Fruit fly (Drosophila melanogaster) whole organism, embryonic: ENCODE results near the gene CG3434.
A peak's percentile ranks its signal among the peaks of the same experiment; 100 is the strongest.

ENCODE experiments used
- Ada2b ChIP-seq: fragments of 200-800 bp; sonication (Bioruptor generic); IDR thresholded peaks from 2 replicates; pipeline ENCODE4 v1.3.6; 2022; ENCODE audit warnings: missing biosample characterization, missing genetic modification characterization
- Antp ChIP-seq: fragments of 200-800 bp; sonication (Bioruptor generic); optimal IDR thresholded peaks from 3 replicates; lab custom pipeline; 2016; ENCODE audit warnings: missing biosample characterization, missing genetic modification characterization
- Bdp1 ChIP-seq: fragments of 200-800 bp; sonication (Bioruptor generic); optimal IDR thresholded peaks from 3 replicates; lab custom pipeline; 2016; ENCODE audit warnings: missing biosample characterization, missing genetic modification characterization
- CG10147 ChIP-seq: fragments of 200-800 bp; sonication (Bioruptor generic); optimal IDR thresholded peaks from 2 replicates; lab custom pipeline; 2019; ENCODE audit warnings: missing biosample characterization, mild to moderate bottlenecking, missing genetic modification characterization, moderate library complexity
- CG1024 ChIP-seq: fragments of 200-800 bp; sonication (Bioruptor generic); IDR thresholded peaks from 2 replicates; pipeline ENCODE4 v1.3.6; 2022; ENCODE audit warnings: missing biosample characterization, missing genetic modification characterization
- CG11560 ChIP-seq: fragments of 200-800 bp; sonication (Bioruptor generic); IDR thresholded peaks from 3 replicates; pipeline ENCODE4 v1.3.6; 2022; ENCODE audit warnings: missing biosample characterization, missing genetic modification characterization
- CG13287 ChIP-seq: fragments of 200-800 bp; sonication (Bioruptor generic); IDR thresholded peaks from 2 replicates; pipeline ENCODE4 v1.3.6; 2022; ENCODE audit warnings: missing biosample characterization, missing genetic modification characterization; ENCODE audit not compliant: partially characterized antibody
- CG13296 ChIP-seq: fragments of 200-800 bp; sonication (Bioruptor generic); optimal IDR thresholded peaks from 3 replicates; lab custom pipeline; 2018; ENCODE audit warnings: missing biosample characterization, mild to moderate bottlenecking, missing genetic modification characterization
- CG14014 ChIP-seq: fragments of 200-800 bp; sonication (Bioruptor generic); IDR thresholded peaks from 2 replicates; pipeline ENCODE4 v1.3.6; 2022; ENCODE audit warnings: missing biosample characterization, missing genetic modification characterization
- CG15073 ChIP-seq: fragments of 200-800 bp; sonication (Bioruptor generic); optimal IDR thresholded peaks from 2 replicates; lab custom pipeline; 2016; ENCODE audit warnings: missing biosample characterization, missing genetic modification characterization
- CG17385 ChIP-seq: fragments of 200-800 bp; sonication (Bioruptor generic); optimal IDR thresholded peaks from 3 replicates; lab custom pipeline; 2018; ENCODE audit warnings: missing biosample characterization, mild to moderate bottlenecking, missing genetic modification characterization
- CG18011 ChIP-seq: fragments of 200-800 bp; sonication (Bioruptor generic); optimal IDR thresholded peaks from 2 replicates; lab custom pipeline; 2017; ENCODE audit warnings: missing biosample characterization, missing genetic modification characterization, mild to moderate bottlenecking, moderate library complexity, missing genotype
- CG3995 ChIP-seq: fragments of 200-800 bp; sonication (Bioruptor generic); optimal IDR thresholded peaks from 3 replicates; lab custom pipeline; 2016; ENCODE audit warnings: missing biosample characterization, missing genetic modification characterization
- CG4707 ChIP-seq: fragments of 200-800 bp; sonication (Bioruptor generic); optimal IDR thresholded peaks from 2 replicates; lab custom pipeline; 2018; ENCODE audit warnings: missing biosample characterization, mild to moderate bottlenecking, missing genetic modification characterization, moderate library complexity
- CG7357 ChIP-seq: fragments of 200-800 bp; sonication (Bioruptor generic); IDR thresholded peaks from 3 replicates; pipeline ENCODE4 v1.3.6; 2022; ENCODE audit warnings: missing biosample characterization, missing genetic modification characterization
- CG7963 ChIP-seq: fragments of 200-800 bp; sonication (Bioruptor generic); IDR thresholded peaks from 3 replicates; pipeline ENCODE4 v1.3.6; 2022; ENCODE audit warnings: missing biosample characterization, missing genetic modification characterization; ENCODE audit not compliant: partially characterized antibody
- CG8089 ChIP-seq: fragments of 200-800 bp; sonication (Bioruptor generic); optimal IDR thresholded peaks from 3 replicates; lab custom pipeline; 2016; ENCODE audit warnings: missing biosample characterization, missing genetic modification characterization
- CG8388 ChIP-seq: fragments of 200-800 bp; sonication (Bioruptor generic); optimal IDR thresholded peaks from 2 replicates; lab custom pipeline; 2019; ENCODE audit warnings: missing biosample characterization, mild to moderate bottlenecking, missing genetic modification characterization, moderate library complexity
- CG8478 ChIP-seq: fragments of >200 bp; optimal IDR thresholded peaks from 2 replicates; lab custom pipeline; 2018
- CG9797 ChIP-seq: fragments of 200-800 bp; sonication (Bioruptor generic); optimal IDR thresholded peaks from 3 replicates; lab custom pipeline; 2018; ENCODE audit warnings: missing biosample characterization, mild to moderate bottlenecking, missing genetic modification characterization
- E2f1 ChIP-seq: fragments of 200-800 bp; sonication (Bioruptor generic); IDR thresholded peaks from 2 replicates; pipeline ENCODE4 v1.3.6; 2022; ENCODE audit warnings: missing biosample characterization, missing genetic modification characterization
- HHEX ChIP-seq: fragments of 200-800 bp; sonication (Bioruptor generic); optimal IDR thresholded peaks from 3 replicates; lab custom pipeline; 2017; ENCODE audit warnings: missing biosample characterization, mild to moderate bottlenecking, missing genetic modification characterization, missing genetic modification reagents
- HmgZ ChIP-seq: fragments of 200-800 bp; sonication (Bioruptor generic); optimal IDR thresholded peaks from 2 replicates; lab custom pipeline; 2018; ENCODE audit warnings: missing biosample characterization, mild to moderate bottlenecking, missing genetic modification characterization
- Hr51 ChIP-seq, 2 experiments: fragments of 200-800 bp; sonication (Bioruptor generic); optimal IDR thresholded peaks; 2 replicates in 1 of 2; 3 replicates in 1 of 2; lab custom pipeline; 2016 to 2018; ENCODE audit warnings: missing biosample characterization in 2 of 2, missing genetic modification characterization in 2 of 2, mild to moderate bottlenecking in 1 of 2, moderate library complexity in 1 of 2
- Hr78 ChIP-seq, 2 experiments: fragments of 200-800 bp in 1 of 2; fragments of >200 bp in 1 of 2; sonication (Bioruptor generic) in 1 of 2; optimal IDR thresholded peaks; 2 replicates each; lab custom pipeline; 2017 to 2019; ENCODE audit warnings: missing biosample characterization in 2 of 2, missing genetic modification characterization in 2 of 2, mild to moderate bottlenecking in 1 of 2, moderate library complexity in 1 of 2
- MTF-1 ChIP-seq: fragments of 200-800 bp; sonication (Bioruptor generic); optimal IDR thresholded peaks from 2 replicates; lab custom pipeline; 2018; ENCODE audit warnings: missing biosample characterization, mild to moderate bottlenecking, missing genetic modification characterization, borderline replicate concordance
- Ptx1 ChIP-seq: fragments of 200-800 bp; sonication (Bioruptor generic); IDR thresholded peaks from 2 replicates; pipeline ENCODE4 v1.3.6; 2022; ENCODE audit warnings: missing biosample characterization, missing genetic modification characterization
- Rfx ChIP-seq: fragments of 200-800 bp; sonication (Bioruptor generic); IDR thresholded peaks from 2 replicates; pipeline ENCODE4 v1.3.6; 2022; ENCODE audit warnings: missing biosample characterization, missing genetic modification characterization
- Sox100B ChIP-seq: fragments of 200-800 bp; sonication (Bioruptor generic); optimal IDR thresholded peaks from 3 replicates; lab custom pipeline; 2018; ENCODE audit warnings: missing biosample characterization, mild to moderate bottlenecking, missing genetic modification characterization
- Spps ChIP-seq: fragments of 200-800 bp; sonication (Bioruptor generic); optimal IDR thresholded peaks from 2 replicates; lab custom pipeline; 2018; ENCODE audit warnings: missing biosample characterization, mild to moderate bottlenecking, missing genetic modification characterization
- Taf1 ChIP-seq: fragments of 200-800 bp; sonication (Bioruptor generic); IDR thresholded peaks from 2 replicates; pipeline ENCODE4 v1.3.6; 2022; ENCODE audit warnings: missing biosample characterization, missing genetic modification characterization
- Usf ChIP-seq: fragments of 200-800 bp; sonication (Bioruptor generic); optimal IDR thresholded peaks from 2 replicates; lab custom pipeline; 2017; ENCODE audit warnings: missing genotype, missing biosample characterization, missing genetic modification characterization
- ash1 ChIP-seq: fragments of 200-800 bp; sonication (Bioruptor generic); optimal IDR thresholded peaks from 2 replicates; lab custom pipeline; 2018; ENCODE audit warnings: missing biosample characterization, mild to moderate bottlenecking, missing genetic modification characterization
- chif ChIP-seq, 2 experiments: fragments of 200-800 bp; sonication (Bioruptor generic); optimal IDR thresholded peaks; 3 replicates each; lab custom pipeline; 2016; ENCODE audit warnings: missing biosample characterization in 2 of 2, missing genetic modification characterization in 2 of 2
- chn ChIP-seq: fragments of 200-800 bp; sonication (Bioruptor generic); optimal IDR thresholded peaks from 2 replicates; lab custom pipeline; 2016; ENCODE audit warnings: missing biosample characterization, missing genetic modification characterization
- crp ChIP-seq, 2 experiments: fragments of 200-800 bp; sonication (Bioruptor generic); optimal IDR thresholded peaks; 2 replicates in 1 of 2; 3 replicates in 1 of 2; lab custom pipeline; 2017; ENCODE audit warnings: missing biosample characterization in 2 of 2, missing genetic modification characterization in 2 of 2, mild to moderate bottlenecking in 1 of 2, moderate library complexity in 1 of 2
- dmrt99B ChIP-seq: fragments of 200-800 bp; sonication (Bioruptor generic); optimal IDR thresholded peaks from 2 replicates; lab custom pipeline; 2018; ENCODE audit warnings: missing biosample characterization, mild to moderate bottlenecking, missing genetic modification characterization, moderate library complexity
- exex ChIP-seq: fragments of 200-800 bp; sonication (Bioruptor generic); optimal IDR thresholded peaks from 4 replicates; lab custom pipeline; 2018; ENCODE audit warnings: missing biosample characterization, mild to moderate bottlenecking, missing genetic modification characterization, moderate library complexity
- eyg ChIP-seq: fragments of 200-800 bp; sonication (Bioruptor generic); optimal IDR thresholded peaks from 3 replicates; lab custom pipeline; 2016; ENCODE audit warnings: missing biosample characterization, missing genetic modification characterization
- fd96Cb ChIP-seq: fragments of 200-800 bp; sonication (Bioruptor generic); optimal IDR thresholded peaks from 2 replicates; lab custom pipeline; 2018; ENCODE audit warnings: missing biosample characterization, mild to moderate bottlenecking, missing genetic modification characterization, moderate library complexity
- ftz-f1 ChIP-seq: fragments of 200-800 bp; sonication (Bioruptor generic); optimal IDR thresholded peaks from 2 replicates; lab custom pipeline; 2016; ENCODE audit warnings: missing biosample characterization, missing genetic modification characterization
- gfzf ChIP-seq: fragments of 200-800 bp; sonication (Bioruptor generic); optimal IDR thresholded peaks from 2 replicates; lab custom pipeline; 2016; ENCODE audit warnings: missing biosample characterization, mild to moderate bottlenecking, missing genetic modification characterization, moderate library complexity
- gro ChIP-seq: fragments of 200-800 bp; sonication (Bioruptor generic); optimal IDR thresholded peaks from 2 replicates; lab custom pipeline; 2016; ENCODE audit warnings: missing biosample characterization, missing genetic modification characterization
- kay ChIP-seq: fragments of 200-800 bp; sonication (Bioruptor generic); optimal IDR thresholded peaks from 2 replicates; lab custom pipeline; 2016; ENCODE audit warnings: missing biosample characterization, missing genetic modification characterization
- kni ChIP-seq: fragments of 200-800 bp; sonication (Bioruptor generic); optimal IDR thresholded peaks from 3 replicates; lab custom pipeline; 2017; ENCODE audit warnings: mild to moderate bottlenecking, missing biosample characterization, missing genetic modification reagents, missing genetic modification characterization
- sens-2 ChIP-seq: fragments of 200-800 bp; sonication (Bioruptor generic); IDR thresholded peaks from 2 replicates; pipeline ENCODE4 v1.3.6; 2022; ENCODE audit warnings: missing biosample characterization, missing genetic modification characterization
- sug ChIP-seq: fragments of 200-800 bp; optimal IDR thresholded peaks from 2 replicates; lab custom pipeline; 2019; ENCODE audit warnings: missing biosample characterization, mild to moderate bottlenecking, missing genetic modification characterization, moderate library complexity
- zen ChIP-seq: fragments of 200-800 bp; sonication (Bioruptor generic); optimal IDR thresholded peaks from 3 replicates; lab custom pipeline; 2018; ENCODE audit warnings: missing biosample characterization, mild to moderate bottlenecking, missing genetic modification characterization, moderate library complexity
- zfh1 ChIP-seq: fragments of 200-800 bp; sonication (Bioruptor generic); IDR thresholded peaks from 3 replicates; pipeline ENCODE4 v1.3.6; 2022; ENCODE audit warnings: missing biosample characterization, missing genetic modification characterization

Gene CG3434

DNA sequence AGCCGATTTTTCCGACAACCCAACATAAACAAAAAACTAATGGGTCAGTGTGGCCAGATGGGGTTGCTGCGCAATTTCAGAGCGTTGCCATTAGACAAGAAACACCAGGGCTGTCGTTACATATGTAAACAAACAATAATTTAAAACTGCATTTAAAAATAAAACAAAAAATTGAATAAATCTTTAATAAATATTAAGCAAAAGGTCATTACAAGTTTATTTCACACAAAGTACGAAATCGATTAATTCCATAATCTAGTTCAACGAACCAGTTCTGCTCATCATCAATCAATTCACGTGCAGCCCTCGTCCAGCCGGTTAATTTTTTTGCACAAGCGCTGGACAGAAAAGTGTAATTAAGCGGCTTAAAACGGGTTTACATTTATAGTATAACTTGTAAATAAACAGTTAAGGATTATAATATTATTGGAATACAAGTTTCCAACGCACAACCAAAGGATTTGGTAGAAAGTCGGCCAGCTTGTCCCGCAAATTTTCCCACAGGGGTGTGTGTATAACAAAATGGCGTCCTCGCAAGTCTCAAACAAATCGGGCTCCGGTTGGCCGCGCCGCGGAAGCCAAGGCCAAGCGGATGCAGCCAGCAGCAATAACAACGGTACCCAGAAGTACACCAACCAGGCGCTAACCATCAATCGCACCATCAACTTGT, 49.7 kb downstream of the CG3434 start, which contains the start of the genes CG4022 and Cpsf5 (continued):
- no peak for TF ChIP-seq CG15073 (GFP tag; lab: Kevin White, UChicago)
- peak; percentile 89 for TF ChIP-seq CG9797 (GFP tag; lab: Kevin White, UChicago)
- TF ChIP-seq Spps (tag; lab: Kevin White, UChicago), result peak; percentile 67
- peak; percentile 72 for TF ChIP-seq CG13296 (GFP tag; lab: Kevin White, UChicago)
- no peak for TF ChIP-seq dmrt99B (tag; lab: Kevin White, UChicago)
- peak; percentile 23 for TF ChIP-seq CG4707 (GFP tag; lab: Kevin White, UChicago)
- TF ChIP-seq gfzf (GFP tag; lab: Kevin White, UChicago), result peak; percentile 71
- TF ChIP-seq CG17385 (GFP tag; lab: Kevin White, UChicago), result peak; percentile 81
- peak; percentile 77 for TF ChIP-seq exex (tag; lab: Kevin White, UChicago)
- TF ChIP-seq MTF-1 (GFP tag; lab: Kevin White, UChicago), result no peak
- peak; percentile 68 for TF ChIP-seq fd96Cb (tag; lab: Kevin White, UChicago)
- TF ChIP-seq E2f1, result peak; percentile 79
- TF ChIP-seq crp (GFP tag; optimal IDR thresholded peaks at IDR 0.05; lab: Kevin White, UChicago), result peak in 1 of 2 experiments; percentile 53
- peak; percentile 48 for TF ChIP-seq Antp (GFP tag; lab: Kevin White, UChicago)
- TF ChIP-seq CG11560 (tag; lab: Robert Waterston, UW), result 0 out of 3 replicates have a peak, but pooled peaks have one; percentile 20
- no peak for TF ChIP-seq Hr78 (GFP tag; optimal IDR thresholded peaks at IDR 0.05; lab: Kevin White, UChicago)
- peak; percentile 71 for TF ChIP-seq CG10147 (GFP tag; lab: Kevin White, UChicago)
- TF ChIP-seq Usf (GFP tag; lab: Kevin White, UChicago), result peak; percentile 32
- no peak for TF ChIP-seq ftz-f1 (GFP tag; lab: Kevin White, UChicago)
- TF ChIP-seq kni, result peak; percentile 93
- TF ChIP-seq CG7357 (GFP tag; lab: Robert Waterston, UW), result 0 out of 3 replicates have a peak, but pooled peaks have one; percentile 55
- no peak for TF ChIP-seq CG8478 (lab: Kevin White, UChicago)
- peak; percentile 66 for TF ChIP-seq CG1024 (GFP tag; lab: Robert Waterston, UW)
- TF ChIP-seq Taf1 (GFP tag; lab: Robert Waterston, UW), result peak; percentile 68
- peak; percentile 68 for TF ChIP-seq CG13287 (GFP tag; lab: Robert Waterston, UW)
- 0 out of 2 replicates have a peak, but pooled peaks have one; percentile 29 for TF ChIP-seq sens-2 (GFP tag; lab: Robert Waterston, UW)
- TF ChIP-seq Ada2b, result peak; percentile 78
- peak; percentile 58 for TF ChIP-seq CG18011 (GFP tag; lab: Kevin White, UChicago)
- peak; percentile 71 for TF ChIP-seq Sox100B
- TF ChIP-seq chn (GFP tag; lab: Kevin White, UChicago), result peak; percentile 84
- peak; percentile 69 for TF ChIP-seq HHEX (GFP tag; lab: Kevin White, UChicago)
- peak; percentile 23 for TF ChIP-seq gro (GFP tag; lab: Kevin White, UChicago)
- TF ChIP-seq CG7963 (GFP tag; lab: Robert Waterston, UW), result no peak
- peak; percentile 88 for TF ChIP-seq Rfx (GFP tag; lab: Robert Waterston, UW)
- no peak for TF ChIP-seq ash1 (GFP tag; lab: Kevin White, UChicago)
- peak; percentile 63 to 70 for TF ChIP-seq chif (GFP tag; optimal IDR thresholded peaks at IDR 0.05; lab: Kevin White, UChicago)
- peak; percentile 67 for TF ChIP-seq Bdp1 (GFP tag; lab: Kevin White, UChicago)
- TF ChIP-seq sug (tag; lab: Kevin White, UChicago), result peak; percentile 89
- peak; percentile 6 for TF ChIP-seq CG3995 (GFP tag; lab: Kevin White, UChicago)
- peak; percentile 82 for TF ChIP-seq CG14014 (GFP tag; lab: Robert Waterston, UW)
- peak; percentile 84 for TF ChIP-seq Ptx1 (GFP tag; lab: Robert Waterston, UW)
- peak; percentile 71 for TF ChIP-seq kay (GFP tag; lab: Kevin White, UChicago)
- TF ChIP-seq zen (tag; lab: Kevin White, UChicago), result peak; percentile 86
- peak; percentile 91 for TF ChIP-seq HmgZ (tag; lab: Kevin White, UChicago)
- peak; percentile 20 for TF ChIP-seq CG8089 (GFP tag; lab: Kevin White, UChicago)
- peak; percentile 83 for TF ChIP-seq zfh1 (GFP tag; lab: Robert Waterston, UW)
- peak; percentile 46 to 83 for TF ChIP-seq Hr51 (GFP tag; optimal IDR thresholded peaks at IDR 0.05; lab: Kevin White, UChicago)
- TF ChIP-seq eyg (GFP tag; lab: Kevin White, UChicago), result peak; percentile 2
- TF ChIP-seq CG8388 (GFP tag; lab: Kevin White, UChicago), result peak; percentile 78
